Fruit fly (Drosophila melanogaster) whole organism, embryonic: Measurements from ENCODE around the gene CG31076.

Experiments used
- Abd-B ChIP-seq: fragments of 200-800 bp; sonication (Bioruptor generic); optimal IDR thresholded peaks from 2 replicates; lab custom pipeline; 2018; ENCODE audit warnings: missing biosample characterization, mild to moderate bottlenecking, missing genetic modification characterization, moderate library complexity
- Adf1 ChIP-seq: fragments of 200-800 bp; sonication (Bioruptor generic); IDR thresholded peaks from 2 replicates; pipeline ENCODE4 v1.3.6; 2022; ENCODE audit warnings: missing biosample characterization, missing genetic modification characterization
- CG10654 ChIP-seq: fragments of 200-800 bp; sonication (Bioruptor generic); optimal IDR thresholded peaks from 2 replicates; lab custom pipeline; 2016; ENCODE audit warnings: missing biosample characterization, missing genetic modification characterization
- CG10959 ChIP-seq: fragments of 200-800 bp; sonication (Bioruptor generic); IDR thresholded peaks from 2 replicates; pipeline ENCODE4 v1.3.6; 2022; ENCODE audit warnings: missing biosample characterization, missing genetic modification characterization
- CG11560 ChIP-seq: fragments of 200-800 bp; sonication (Bioruptor generic); IDR thresholded peaks from 3 replicates; pipeline ENCODE4 v1.3.6; 2022; ENCODE audit warnings: missing biosample characterization, missing genetic modification characterization
- CG12942 ChIP-seq: fragments of 200-800 bp; sonication (Bioruptor generic); optimal IDR thresholded peaks from 3 replicates; lab custom pipeline; 2016; ENCODE audit warnings: missing biosample characterization, missing genetic modification characterization
- CG13424 ChIP-seq: fragments of 200-800 bp; sonication (Bioruptor generic); optimal IDR thresholded peaks from 2 replicates; lab custom pipeline; 2019; ENCODE audit warnings: missing biosample characterization, mild to moderate bottlenecking, missing genetic modification characterization, moderate library complexity
- CG15011 ChIP-seq: fragments of 200-800 bp; sonication (Bioruptor generic); optimal IDR thresholded peaks from 3 replicates; lab custom pipeline; 2018; ENCODE audit warnings: missing biosample characterization, mild to moderate bottlenecking, missing genetic modification characterization
- CG15601 ChIP-seq: fragments of 200-800 bp; sonication (Bioruptor generic); optimal IDR thresholded peaks from 3 replicates; lab custom pipeline; 2019; ENCODE audit warnings: missing biosample characterization, mild to moderate bottlenecking, missing genetic modification characterization, moderate library complexity
- CG17385 ChIP-seq: fragments of 200-800 bp; sonication (Bioruptor generic); optimal IDR thresholded peaks from 3 replicates; lab custom pipeline; 2018; ENCODE audit warnings: missing biosample characterization, mild to moderate bottlenecking, missing genetic modification characterization
- CG18476 ChIP-seq: fragments of 200-800 bp; sonication (Bioruptor generic); optimal IDR thresholded peaks from 2 replicates; lab custom pipeline; 2016; ENCODE audit warnings: missing biosample characterization, mild to moderate bottlenecking, missing genetic modification characterization
- CG18619 ChIP-seq: fragments of 200-800 bp; sonication (Bioruptor generic); optimal IDR thresholded peaks from 3 replicates; lab custom pipeline; 2017; ENCODE audit warnings: missing biosample characterization, mild to moderate bottlenecking, missing genetic modification characterization
- CG2199 ChIP-seq: fragments of 200-800 bp; sonication (Bioruptor generic); IDR thresholded peaks from 3 replicates; pipeline ENCODE4 v1.3.6; 2022; ENCODE audit warnings: missing biosample characterization, missing genetic modification characterization
- CG2712 ChIP-seq: fragments of 200-800 bp; optimal IDR thresholded peaks from 3 replicates; lab custom pipeline; 2019; ENCODE audit warnings: missing biosample characterization, mild to moderate bottlenecking, missing genetic modification characterization, moderate library complexity
- CG2875 ChIP-seq: fragments of 200-800 bp; sonication (Bioruptor generic); optimal IDR thresholded peaks from 2 replicates; lab custom pipeline; 2017; ENCODE audit warnings: missing biosample characterization, mild to moderate bottlenecking, missing genetic modification characterization, missing genetic modification reagents
- CG6765 ChIP-seq: fragments of 200-800 bp; sonication (Bioruptor generic); optimal IDR thresholded peaks from 3 replicates; lab custom pipeline; 2017; ENCODE audit warnings: missing biosample characterization, mild to moderate bottlenecking, missing genetic modification characterization
- CG7372 ChIP-seq: fragments of 200-800 bp; sonication (Bioruptor generic); IDR thresholded peaks from 2 replicates; pipeline ENCODE4 v1.3.6; 2022; ENCODE audit warnings: missing biosample characterization, missing genetic modification characterization
- CG7987 ChIP-seq: fragments of 200-800 bp; sonication (Bioruptor generic); optimal IDR thresholded peaks from 2 replicates; lab custom pipeline; 2018; ENCODE audit warnings: missing biosample characterization, mild to moderate bottlenecking, missing genetic modification characterization, moderate library complexity
- CG8359 ChIP-seq: fragments of 200-800 bp; sonication (Bioruptor generic); optimal IDR thresholded peaks from 2 replicates; lab custom pipeline; 2017; ENCODE audit warnings: missing biosample characterization, mild to moderate bottlenecking, missing genetic modification characterization, borderline replicate concordance
- CG8924 ChIP-seq: fragments of 200-800 bp; optimal IDR thresholded peaks from 3 replicates; lab custom pipeline; 2019; ENCODE audit warnings: missing biosample characterization, mild to moderate bottlenecking, missing genetic modification characterization, moderate library complexity
- CG9876 ChIP-seq: fragments of 200-800 bp; sonication (Bioruptor generic); optimal IDR thresholded peaks from 2 replicates; lab custom pipeline; 2016; ENCODE audit warnings: missing biosample characterization, missing genetic modification characterization
- Dad ChIP-seq: fragments of 200-800 bp; sonication (Bioruptor generic); optimal IDR thresholded peaks from 3 replicates; lab custom pipeline; 2016; ENCODE audit warnings: missing biosample characterization, missing genetic modification characterization
- Gug ChIP-seq: fragments of 200-800 bp; sonication (Bioruptor generic); IDR thresholded peaks from 4 replicates; pipeline ENCODE4 v1.3.6; 2022; ENCODE audit warnings: missing biosample characterization, missing genetic modification characterization
- Hsf ChIP-seq: fragments of 200-800 bp; sonication (Bioruptor generic); optimal IDR thresholded peaks from 3 replicates; lab custom pipeline; 2016; ENCODE audit warnings: missing biosample characterization, missing genetic modification characterization
- Nf-YA ChIP-seq: fragments of 200-800 bp; sonication (Bioruptor generic); IDR thresholded peaks from 2 replicates; pipeline ENCODE4 v1.3.6; 2022; ENCODE audit warnings: missing biosample characterization, missing genetic modification characterization
- Optix ChIP-seq: fragments of 200-800 bp; sonication (Bioruptor generic); IDR thresholded peaks from 3 replicates; pipeline ENCODE4 v1.3.6; 2022; ENCODE audit warnings: missing biosample characterization, missing genetic modification characterization
- Sox102F ChIP-seq: fragments of 200-800 bp; sonication (Bioruptor generic); optimal IDR thresholded peaks from 2 replicates; lab custom pipeline; 2018; ENCODE audit warnings: missing biosample characterization, mild to moderate bottlenecking, missing genetic modification characterization, moderate library complexity
- Sry-δ ChIP-seq: fragments of 200-800 bp; sonication (Bioruptor generic); optimal IDR thresholded peaks from 2 replicates; lab custom pipeline; 2016; ENCODE audit warnings: missing biosample characterization, missing genetic modification characterization
- TFAM ChIP-seq: fragments of 200-800 bp; sonication (Bioruptor generic); optimal IDR thresholded peaks from 2 replicates; lab custom pipeline; 2017; ENCODE audit warnings: missing biosample characterization, missing genetic modification characterization, inconsistent platforms
- Tbp ChIP-seq: fragments of >200 bp; optimal IDR thresholded peaks from 2 replicates; lab custom pipeline; 2018; ENCODE audit warnings: missing biosample characterization, missing genetic modification characterization
- bcd ChIP-seq: fragments of 200-800 bp; sonication (Bioruptor generic); optimal IDR thresholded peaks from 2 replicates; lab custom pipeline; 2017; ENCODE audit warnings: missing biosample characterization, mild to moderate bottlenecking, missing genetic modification characterization
- cato ChIP-seq: fragments of 200-800 bp; sonication (Bioruptor generic); optimal IDR thresholded peaks from 2 replicates; lab custom pipeline; 2016; ENCODE audit warnings: missing biosample characterization, missing genetic modification characterization, borderline replicate concordance
- cg ChIP-seq: fragments of 200-800 bp; sonication (Bioruptor generic); optimal IDR thresholded peaks from 3 replicates; lab custom pipeline; 2019; ENCODE audit warnings: missing biosample characterization, mild to moderate bottlenecking, missing genetic modification characterization, moderate library complexity
- chm ChIP-seq: fragments of 200-800 bp; sonication (Bioruptor generic); IDR thresholded peaks from 2 replicates; pipeline ENCODE4 v1.3.6; 2022; ENCODE audit warnings: missing biosample characterization, missing genetic modification characterization
- fd96Cb ChIP-seq: fragments of 200-800 bp; sonication (Bioruptor generic); optimal IDR thresholded peaks from 2 replicates; lab custom pipeline; 2018; ENCODE audit warnings: missing biosample characterization, mild to moderate bottlenecking, missing genetic modification characterization, moderate library complexity
- ftz-f1 ChIP-seq: fragments of 200-800 bp; sonication (Bioruptor generic); optimal IDR thresholded peaks from 2 replicates; lab custom pipeline; 2016; ENCODE audit warnings: missing biosample characterization, missing genetic modification characterization
- gfzf ChIP-seq: fragments of 200-800 bp; sonication (Bioruptor generic); optimal IDR thresholded peaks from 2 replicates; lab custom pipeline; 2016; ENCODE audit warnings: missing biosample characterization, mild to moderate bottlenecking, missing genetic modification characterization, moderate library complexity
- grn ChIP-seq: fragments of 200-800 bp; sonication (Bioruptor generic); optimal IDR thresholded peaks from 3 replicates; lab custom pipeline; 2017; ENCODE audit warnings: missing biosample characterization, missing genetic modification characterization
- kay ChIP-seq: fragments of 200-800 bp; sonication (Bioruptor generic); optimal IDR thresholded peaks from 2 replicates; lab custom pipeline; 2016; ENCODE audit warnings: missing biosample characterization, missing genetic modification characterization
- luna ChIP-seq: fragments of 200-800 bp; sonication (Bioruptor generic); optimal IDR thresholded peaks from 2 replicates; lab custom pipeline; 2016; ENCODE audit warnings: missing biosample characterization, missing genetic modification characterization
- nmo ChIP-seq: fragments of 200-800 bp; sonication (Bioruptor generic); optimal IDR thresholded peaks from 2 replicates; lab custom pipeline; 2018; ENCODE audit warnings: missing biosample characterization, mild to moderate bottlenecking, missing genetic modification characterization, moderate library complexity
- pzg ChIP-seq: fragments of 200-800 bp; sonication (Bioruptor generic); optimal IDR thresholded peaks from 3 replicates; lab custom pipeline; 2018; ENCODE audit warnings: missing biosample characterization, mild to moderate bottlenecking, missing genetic modification characterization, moderate library complexity
- scrt ChIP-seq: fragments of 200-800 bp; sonication (Bioruptor generic); optimal IDR thresholded peaks from 2 replicates; lab custom pipeline; 2018; ENCODE audit warnings: missing biosample characterization, mild to moderate bottlenecking, missing genetic modification characterization, moderate library complexity
- sima ChIP-seq: fragments of 200-800 bp; sonication (Bioruptor generic); optimal IDR thresholded peaks from 2 replicates; lab custom pipeline; 2016; ENCODE audit warnings: missing biosample characterization, missing genetic modification characterization
- sisA ChIP-seq: fragments of 200-800 bp; sonication (Bioruptor generic); IDR thresholded peaks from 2 replicates; pipeline ENCODE4 v1.3.6; 2022; ENCODE audit warnings: missing biosample characterization, missing genetic modification characterization
- slp2 ChIP-seq: fragments of 200-800 bp; sonication (Bioruptor generic); optimal IDR thresholded peaks from 2 replicates; lab custom pipeline; 2016; ENCODE audit warnings: missing biosample characterization, missing genetic modification characterization
- sna ChIP-seq: fragments of 200-800 bp; sonication (Bioruptor generic); IDR thresholded peaks from 2 replicates; pipeline ENCODE4 v1.3.6; 2022; ENCODE audit warnings: missing biosample characterization, missing genetic modification characterization; ENCODE audit not compliant: partially characterized antibody
- sr ChIP-seq: fragments of 200-800 bp; sonication (Bioruptor generic); IDR thresholded peaks from 3 replicates; pipeline ENCODE4 v1.3.6; 2022; ENCODE audit warnings: missing biosample characterization, missing genetic modification characterization
- vvl ChIP-seq: fragments of 200-800 bp; sonication (Bioruptor generic); IDR thresholded peaks from 2 replicates; pipeline ENCODE4 v1.3.6; 2022; ENCODE audit warnings: missing biosample characterization, missing genetic modification characterization
- z ChIP-seq: fragments of 200-800 bp; sonication (Bioruptor generic); IDR thresholded peaks from 3 replicates; pipeline ENCODE4 v1.3.6; 2022; ENCODE audit warnings: missing biosample characterization, missing genetic modification characterization
- zfh2 ChIP-seq: fragments of 200-800 bp; sonication (Bioruptor generic); optimal IDR thresholded peaks from 2 replicates; lab custom pipeline; 2016; ENCODE audit warnings: missing biosample characterization, missing genetic modification characterization

The CG31076 gene

DNA sequence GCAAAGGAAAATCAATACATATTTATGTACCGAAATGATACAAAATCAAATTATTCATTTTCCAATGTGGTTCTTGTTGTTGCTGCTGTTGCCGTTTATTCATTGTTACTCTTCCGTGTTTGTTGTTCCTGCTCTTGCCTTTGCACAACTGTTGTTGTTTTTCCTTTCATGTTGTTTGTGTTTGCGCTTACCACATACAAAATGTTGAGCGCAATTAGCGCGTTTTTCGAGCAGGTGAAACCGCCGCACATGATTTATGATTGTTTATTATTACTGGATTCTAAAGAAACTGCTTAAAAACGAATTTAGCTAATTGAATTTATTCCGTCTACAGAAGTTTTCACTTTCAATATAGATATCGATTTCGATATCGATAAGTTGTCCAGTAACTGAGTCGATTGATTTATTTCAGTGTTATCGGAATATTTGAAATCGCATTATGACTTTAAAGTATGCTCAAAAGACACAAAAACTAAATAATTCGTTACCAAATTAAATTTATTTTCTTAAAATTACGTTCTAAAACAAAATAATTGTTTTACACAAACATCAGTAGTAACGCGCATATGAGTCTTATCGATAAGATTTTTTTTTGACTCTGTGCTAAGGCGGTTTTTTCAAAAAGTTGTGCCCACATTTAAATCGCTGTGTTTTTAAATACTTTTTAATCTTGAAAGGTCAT is 25.1 kb downstream of the CG31076 start, which contains the start of gene Tsp97E (continued):
- TF ChIP-seq CG10959 (GFP tag; lab: Robert Waterston, UW) = no peak
- peak; percentile 49 for TF ChIP-seq CG2712 (tag; lab: Kevin White, UChicago)
- TF ChIP-seq sr (GFP tag; lab: Robert Waterston, UW) = no peak
- no peak for TF ChIP-seq Tbp (GFP tag; lab: Kevin White, UChicago)
- no peak for TF ChIP-seq CG9876
- peak; percentile 88 for TF ChIP-seq sna (GFP tag; lab: Robert Waterston, UW)
- no peak for TF ChIP-seq z (GFP tag; lab: Robert Waterston, UW)
- TF ChIP-seq CG10654 (GFP tag; lab: Kevin White, UChicago) = no peak
- no peak for TF ChIP-seq Nf-YA (GFP tag; lab: Robert Waterston, UW)
- no peak for TF ChIP-seq fd96Cb (tag; lab: Kevin White, UChicago)
- TF ChIP-seq Sox102F (GFP tag; lab: Kevin White, UChicago) = no peak
- no peak for TF ChIP-seq TFAM (GFP tag; lab: Kevin White, UChicago)
- TF ChIP-seq CG8359 (GFP tag; lab: Kevin White, UChicago) = no peak
- TF ChIP-seq ftz-f1 (GFP tag; lab: Kevin White, UChicago) = no peak
- no peak for TF ChIP-seq CG6765 (GFP tag; lab: Kevin White, UChicago)
- no peak for TF ChIP-seq grn (GFP tag; lab: Kevin White, UChicago)
- peak; percentile 2 for TF ChIP-seq cg
- peak; percentile 32 for TF ChIP-seq CG15601 (tag; lab: Kevin White, UChicago)
- no peak for TF ChIP-seq CG11560 (tag; lab: Robert Waterston, UW)
- TF ChIP-seq Sry-δ (GFP tag; lab: Kevin White, UChicago) = peak; percentile 80
- TF ChIP-seq CG7372 = no peak
- no peak for TF ChIP-seq zfh2
- TF ChIP-seq vvl = no peak
- TF ChIP-seq sisA = no peak
- no peak for TF ChIP-seq sima (GFP tag; lab: Kevin White, UChicago)
- TF ChIP-seq CG2875 (GFP tag; lab: Kevin White, UChicago) = no peak
- no peak for TF ChIP-seq CG17385 (GFP tag; lab: Kevin White, UChicago)
- TF ChIP-seq CG8924 (tag; lab: Kevin White, UChicago) = peak; percentile 13
- TF ChIP-seq gfzf = peak; percentile 58
- no peak for TF ChIP-seq slp2 (GFP tag; lab: Kevin White, UChicago)
- TF ChIP-seq CG12942 (GFP tag; lab: Kevin White, UChicago) = no peak
- TF ChIP-seq CG13424 (tag; lab: Kevin White, UChicago) = no peak
- TF ChIP-seq cato = no peak
- TF ChIP-seq bcd = no peak
- peak; percentile 59 for TF ChIP-seq pzg (GFP tag; lab: Kevin White, UChicago)
- no peak for TF ChIP-seq Hsf (GFP tag; lab: Kevin White, UChicago)
- TF ChIP-seq Abd-B (GFP tag; lab: Kevin White, UChicago) = no peak
- TF ChIP-seq chm (GFP tag; lab: Robert Waterston, UW) = no peak
- no peak for TF ChIP-seq Optix (GFP tag; lab: Robert Waterston, UW)
- no peak for TF ChIP-seq Dad (GFP tag; lab: Kevin White, UChicago)
- no peak for TF ChIP-seq Gug (GFP tag; lab: Robert Waterston, UW)
- no peak for TF ChIP-seq kay
- TF ChIP-seq CG18476 (GFP tag; lab: Kevin White, UChicago) = no peak
- no peak for TF ChIP-seq CG15011 (GFP tag; lab: Kevin White, UChicago)
- TF ChIP-seq luna (GFP tag; lab: Kevin White, UChicago) = no peak
- TF ChIP-seq CG7987 (GFP tag; lab: Kevin White, UChicago) = no peak
- TF ChIP-seq nmo = peak; percentile 45
- TF ChIP-seq scrt (GFP tag; lab: Kevin White, UChicago) = no peak
- TF ChIP-seq CG2199 (GFP tag; lab: Robert Waterston, UW) = no peak
- TF ChIP-seq Adf1 = no peak
- no peak for TF ChIP-seq CG18619 (GFP tag; lab: Kevin White, UChicago)
